Fruit fly (Drosophila melanogaster): ENCODE measurements around the gene CG13733.

DNA sequence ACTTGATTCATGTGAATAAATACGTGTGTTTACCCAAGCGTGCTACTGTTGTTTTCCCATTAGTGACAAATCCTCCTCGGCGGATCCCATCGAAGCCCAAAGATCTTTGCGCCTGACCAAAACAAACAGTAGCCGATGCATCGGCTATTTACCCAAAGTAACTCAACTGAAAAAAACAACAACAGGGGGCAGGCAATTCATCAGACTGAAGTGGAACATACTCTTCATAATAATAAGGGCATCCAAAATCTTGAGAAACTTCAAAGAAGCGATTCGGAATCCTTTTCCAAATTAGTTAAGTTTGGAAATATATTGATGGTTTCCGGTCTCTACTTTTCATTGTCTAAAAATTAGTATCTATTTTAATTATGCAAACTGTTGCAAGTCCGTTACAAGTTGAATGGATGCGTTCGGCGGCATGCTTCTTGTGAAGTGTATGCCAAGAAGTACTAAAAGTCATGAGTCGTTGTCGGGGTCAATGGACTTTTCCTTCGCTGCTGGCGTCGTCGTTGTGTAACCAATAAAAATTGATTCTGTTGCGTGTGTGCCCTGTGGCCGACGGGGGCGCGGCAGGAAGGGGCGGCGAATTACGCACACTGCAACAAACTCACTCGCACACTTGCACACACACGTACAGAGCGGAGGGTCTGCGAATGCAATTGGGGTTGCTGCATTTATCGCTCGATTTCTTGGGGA lies 16.7 kb upstream of the CG13733 start:
- TF ChIP-seq CrebA (GFP tag; optimal IDR thresholded peaks at IDR 0.05; ENCODE audit: borderline replicate concordance): no peak
- no peak for TF ChIP-seq Hr83 (GFP tag; optimal IDR thresholded peaks at IDR 0.05; ENCODE audit: poor library complexity, severe bottlenecking)
- no peak for TF ChIP-seq CG32264 (GFP tag; optimal IDR thresholded peaks at IDR 0.05)
